Worm (Caenorhabditis elegans) whole organism, L2 larva: ENCODE measurements around the gene srh-2.

Experiments used
- C34F6.9 ChIP-seq: fragments of 150-350 bp; optimal IDR thresholded peaks from 2 replicates; lab custom pipeline; 2014; ENCODE audit warnings: missing biosample characterization, missing genetic modification characterization
- F13H6.1 ChIP-seq: sonication (generic microtip); optimal IDR thresholded peaks from 2 replicates; lab custom pipeline; 2016; ENCODE audit warnings: missing genetic modification characterization, missing compliant biosample characterization
- Y55F3AM.14 ChIP-seq: fragments of 200-800 bp; sonication (Bioruptor generic); optimal IDR thresholded peaks from 2 replicates; lab custom pipeline; 2018; ENCODE audit warnings: mild to moderate bottlenecking, missing genetic modification characterization, missing compliant biosample characterization
- ZK546.5 ChIP-seq: sonication (generic microtip); optimal IDR thresholded peaks from 2 replicates; lab custom pipeline; 2017; ENCODE audit warnings: missing biosample characterization, missing genetic modification characterization
- alr-1 ChIP-seq: fragments of 150-350 bp; optimal IDR thresholded peaks from 2 replicates; lab custom pipeline; 2014; ENCODE audit warnings: missing biosample characterization, missing genetic modification characterization
- aly-2 ChIP-seq: fragments of 150-350 bp; optimal IDR thresholded peaks from 2 replicates; lab custom pipeline; 2014; ENCODE audit warnings: missing biosample characterization, missing genetic modification characterization
- ama-1 ChIP-seq: fragments of 150-350 bp; optimal IDR thresholded peaks from 2 replicates; lab custom pipeline; 2018; ENCODE audit warnings: inconsistent platforms
- blmp-1 ChIP-seq: sonication (generic microtip); optimal IDR thresholded peaks from 2 replicates; lab custom pipeline; 2017; ENCODE audit warnings: missing genetic modification characterization, mild to moderate bottlenecking, missing compliant biosample characterization, antibody characterized with exemption, moderate library complexity; ENCODE audit not compliant: insufficient read depth
- ceh-16 ChIP-seq: fragments of 150-350 bp; optimal IDR thresholded peaks from 2 replicates; lab custom pipeline; 2014; ENCODE audit warnings: missing biosample characterization, missing genetic modification characterization
- ceh-82 ChIP-seq: fragments of 150-350 bp; optimal IDR thresholded peaks from 2 replicates; lab custom pipeline; 2014; ENCODE audit warnings: missing biosample characterization, missing genetic modification characterization
- crh-2 ChIP-seq: sonication (generic microtip); optimal IDR thresholded peaks from 2 replicates; lab custom pipeline; 2017; ENCODE audit warnings: missing biosample characterization, missing genetic modification characterization
- elt-1 ChIP-seq: fragments of 150-350 bp; optimal IDR thresholded peaks from 2 replicates; lab custom pipeline; 2014; ENCODE audit warnings: missing biosample characterization, missing genetic modification characterization
- gmeb-1 ChIP-seq: fragments of 150-350 bp; optimal IDR thresholded peaks from 2 replicates; lab custom pipeline; 2014; ENCODE audit warnings: missing biosample characterization, missing genetic modification characterization
- lin-11 ChIP-seq: fragments of 150-350 bp; sonication (generic microtip); optimal IDR thresholded peaks from 2 replicates; lab custom pipeline; 2014; ENCODE audit warnings: missing biosample characterization, missing genetic modification characterization, inconsistent platforms, mixed read lengths
- lin-13 ChIP-seq: fragments of 150-350 bp; optimal IDR thresholded peaks from 2 replicates; lab custom pipeline; 2014; ENCODE audit warnings: missing biosample characterization, missing genetic modification reagents, missing genetic modification characterization
- lsy-2 ChIP-seq, 2 experiments: fragments of 150-350 bp in 1 of 2; sonication (generic microtip) in 1 of 2; optimal IDR thresholded peaks; 2 replicates each; lab custom pipeline; 2014 to 2017; ENCODE audit warnings: missing biosample characterization in 2 of 2, missing genetic modification characterization in 2 of 2
- mab-5 ChIP-seq: fragments of 150-350 bp; optimal IDR thresholded peaks from 2 replicates; lab custom pipeline; 2014; ENCODE audit warnings: missing biosample characterization, missing genetic modification characterization
- nhr-11 ChIP-seq: fragments of 150-350 bp; optimal IDR thresholded peaks from 2 replicates; lab custom pipeline; 2014; ENCODE audit warnings: missing biosample characterization, missing genetic modification characterization
- nhr-12 ChIP-seq: fragments of 150-350 bp; optimal IDR thresholded peaks from 2 replicates; lab custom pipeline; 2014; ENCODE audit warnings: missing biosample characterization, missing genetic modification characterization
- nhr-129 ChIP-seq: fragments of 150-350 bp; optimal IDR thresholded peaks from 2 replicates; lab custom pipeline; 2014; ENCODE audit warnings: missing biosample characterization, missing genetic modification characterization
- nhr-21 ChIP-seq: fragments of 150-350 bp; optimal IDR thresholded peaks from 2 replicates; lab custom pipeline; 2014; ENCODE audit warnings: missing biosample characterization, missing genetic modification characterization
- nhr-25 ChIP-seq: fragments of 150-350 bp; sonication (generic microtip); optimal IDR thresholded peaks from 3 replicates; lab custom pipeline; 2014; ENCODE audit warnings: missing biosample characterization, missing genetic modification characterization
- nhr-6 ChIP-seq: fragments of 150-350 bp; optimal IDR thresholded peaks from 2 replicates; lab custom pipeline; 2014; ENCODE audit warnings: missing biosample characterization, missing genetic modification characterization
- peb-1 ChIP-seq: fragments of 150-350 bp; optimal IDR thresholded peaks from 2 replicates; lab custom pipeline; 2014; ENCODE audit warnings: missing biosample characterization, missing genetic modification characterization
- sem-4 ChIP-seq: fragments of 150-350 bp; optimal IDR thresholded peaks from 2 replicates; lab custom pipeline; 2014; ENCODE audit warnings: missing biosample characterization, missing genetic modification reagents, missing genetic modification characterization
- sma-3 ChIP-seq: sonication (generic microtip); optimal IDR thresholded peaks from 2 replicates; lab custom pipeline; 2016; ENCODE audit warnings: missing genetic modification reagents, missing genetic modification characterization, missing compliant biosample characterization
- sma-9 ChIP-seq, 2 experiments: fragments of 150-350 bp in 1 of 2; sonication (generic microtip) in 1 of 2; optimal IDR thresholded peaks; 2 replicates each; lab custom pipeline; 2014 to 2016; ENCODE audit warnings: missing genetic modification characterization in 2 of 2, mild to moderate bottlenecking in 1 of 2, missing biosample characterization in 1 of 2, missing compliant biosample characterization in 1 of 2, missing genetic modification reagents in 1 of 2, moderate library complexity in 1 of 2
- snpc-4 ChIP-seq: fragments of 150-350 bp; optimal IDR thresholded peaks from 2 replicates; lab custom pipeline; 2014; ENCODE audit warnings: missing biosample characterization, missing genetic modification characterization
- unc-39 ChIP-seq: fragments of 150-350 bp; optimal IDR thresholded peaks from 2 replicates; lab custom pipeline; 2014; ENCODE audit warnings: missing biosample characterization, missing genetic modification characterization
- unc-55 ChIP-seq: fragments of 150-350 bp; sonication (generic microtip); optimal IDR thresholded peaks from 3 replicates; lab custom pipeline; 2014; ENCODE audit warnings: missing biosample characterization, missing genetic modification reagents, missing genetic modification characterization
- ztf-1 ChIP-seq: fragments of 200-800 bp; sonication (Bioruptor generic); conservative IDR thresholded peaks from 2 replicates; pipeline ENCODE4 v1.3.6; 2022; ENCODE audit warnings: missing genetic modification characterization, missing compliant biosample characterization
- ztf-4 ChIP-seq: fragments of 150-350 bp; optimal IDR thresholded peaks from 2 replicates; lab custom pipeline; 2014; ENCODE audit warnings: missing biosample characterization, missing genetic modification characterization

The srh-2 gene

ce11 chrV:723895-724352 is 4.2 kb upstream of the srh-2 start, which contains the start of gene fbxb-72:
Gene fbxb-72 (minus strand): TSS chrV:723952.
- TF ChIP-seq Y55F3AM.14 (GFP tag; lab: Kevin White, UChicago): peak; percentile 90
- peak; percentile 89 for TF ChIP-seq ztf-4 (tag; lab: Kevin White, UChicago)
- peak; percentile 77 for TF ChIP-seq sma-9 (GFP tag; optimal IDR thresholded peaks at IDR 0.05; lab: Kevin White, UChicago)
- TF ChIP-seq sma-9 (tag; optimal IDR thresholded peaks at IDR 0.05; lab: Kevin White, UChicago): no peak
- TF ChIP-seq nhr-25 (tag; lab: Kevin White, UChicago): peak; percentile 89
- TF ChIP-seq lsy-2 (tag; optimal IDR thresholded peaks at IDR 0.05; lab: Kevin White, UChicago): peak in 1 of 2 experiments; percentile 87
- TF ChIP-seq mab-5 (tag; lab: Kevin White, UChicago): no peak
- TF ChIP-seq ceh-16: no peak
- no peak for TF ChIP-seq nhr-12 (tag; lab: Kevin White, UChicago)
- peak; percentile 37 for TF ChIP-seq snpc-4 (tag; lab: Kevin White, UChicago)
- peak; percentile 5 for TF ChIP-seq aly-2 (tag; lab: Kevin White, UChicago)
- TF ChIP-seq sem-4 (tag; lab: Kevin White, UChicago): peak; percentile 8
- TF ChIP-seq ama-1: peak; percentile 98
- TF ChIP-seq crh-2: peak; percentile 85
- peak; percentile 73 for TF ChIP-seq blmp-1 (tag; lab: Kevin White, UChicago)
- TF ChIP-seq nhr-6: peak; percentile 63
- TF ChIP-seq sma-3 (GFP tag; lab: Kevin White, UChicago): peak; percentile 70
- no peak for TF ChIP-seq unc-39 (tag; lab: Kevin White, UChicago)
- TF ChIP-seq F13H6.1 (tag; lab: Kevin White, UChicago): peak; percentile 71
- TF ChIP-seq nhr-21 (tag; lab: Kevin White, UChicago): peak; percentile 95
- no peak for TF ChIP-seq unc-55
- TF ChIP-seq nhr-129: peak; percentile 88
- peak; percentile 46 for TF ChIP-seq gmeb-1 (tag; lab: Kevin White, UChicago)
- TF ChIP-seq lin-13 (GFP tag; lab: Kevin White, UChicago): peak; percentile 53
- TF ChIP-seq ZK546.5 (tag; lab: Kevin White, UChicago): peak; percentile 17
- TF ChIP-seq ceh-82: no peak
- 0 out of 2 replicates have a peak, but pooled peaks have one; percentile 18 for TF ChIP-seq ztf-1 (GFP tag; lab: Robert Waterston, UW)
- TF ChIP-seq elt-1 (tag; lab: Kevin White, UChicago): no peak
- TF ChIP-seq C34F6.9 (tag; lab: Kevin White, UChicago): peak; percentile 32

- TF ChIP-seq alr-1 (no peak), sem-4 (tag; lab: Kevin White, UChicago) (no peak), sma-3 (GFP tag; lab: Kevin White, UChicago) (peak; percentile 31), crh-2 (no peak), nhr-11 (tag; lab: Kevin White, UChicago) (no peak)
Observed at ce11 chrV:724470-724890, 3.6 kb upstream of the srh-2 start.

ce11 chrV:724946-725806 is 2.9 kb upstream of the srh-2 start:
- TF ChIP-seq snpc-4 (tag; lab: Kevin White, UChicago) (no peak), ama-1 (peak; percentile 92), ztf-1 (GFP tag; lab: Robert Waterston, UW) (no peak), nhr-21 (tag; lab: Kevin White, UChicago) (peak; percentile 16), peb-1 (no peak), lin-11 (tag; lab: Kevin White, UChicago) (peak; percentile 13), Y55F3AM.14 (GFP tag; lab: Kevin White, UChicago) (peak; percentile 14), sma-9 (GFP tag; optimal IDR thresholded peaks at IDR 0.05; lab: Kevin White, UChicago) (peak; percentile 41), sma-9 (tag; optimal IDR thresholded peaks at IDR 0.05; lab: Kevin White, UChicago) (no peak), nhr-129 (peak; percentile 35)

- TF ChIP-seq crh-2 (peak; percentile 14), gmeb-1 (tag; lab: Kevin White, UChicago) (no peak), lsy-2 (tag; optimal IDR thresholded peaks at IDR 0.05; lab: Kevin White, UChicago) (peak in 1 of 2 experiments; percentile 29), mab-5 (tag; lab: Kevin White, UChicago) (no peak), ama-1 (peak; percentile 94), Y55F3AM.14 (GFP tag; lab: Kevin White, UChicago) (peak; percentile 27)
- TF ChIP-seq, all 48 proteins: peak for 4
Observed at ce11 chrV:725807-726572, 2.1 kb upstream of the srh-2 start.
